Worm (Caenorhabditis elegans) whole organism, L4 larva: Measurements from ENCODE around the gene C53A5.17.

Experiments
- aly-2 ChIP-seq: sonication (generic microtip); optimal IDR thresholded peaks from 2 replicates; lab custom pipeline; 2018; ENCODE audit warnings: missing biosample characterization, missing genetic modification characterization
- ceh-28 ChIP-seq: fragments of 150-350 bp; optimal IDR thresholded peaks from 2 replicates; lab custom pipeline; 2014; ENCODE audit warnings: missing biosample characterization, missing genetic modification reagents, missing genetic modification characterization
- egl-27 ChIP-seq: sonication (generic microtip); optimal IDR thresholded peaks from 3 replicates; lab custom pipeline; 2017; ENCODE audit warnings: missing biosample characterization, missing genetic modification reagents, missing genetic modification characterization
- pqm-1 ChIP-seq: sonication (generic microtip); optimal IDR thresholded peaks from 2 replicates; lab custom pipeline; 2017; ENCODE audit warnings: missing biosample characterization, missing genetic modification characterization
- snpc-4 ChIP-seq: fragments of 150-350 bp; optimal IDR thresholded peaks from 2 replicates; lab custom pipeline; 2014; ENCODE audit warnings: missing biosample characterization, missing genetic modification characterization
- unc-39 ChIP-seq: sonication (generic microtip); optimal IDR thresholded peaks from 2 replicates; lab custom pipeline; 2017; ENCODE audit warnings: missing biosample characterization, missing genetic modification characterization
- zag-1 ChIP-seq: fragments of 150-350 bp; optimal IDR thresholded peaks from 2 replicates; lab custom pipeline; 2014; ENCODE audit warnings: missing biosample characterization, missing genetic modification characterization

DNA sequence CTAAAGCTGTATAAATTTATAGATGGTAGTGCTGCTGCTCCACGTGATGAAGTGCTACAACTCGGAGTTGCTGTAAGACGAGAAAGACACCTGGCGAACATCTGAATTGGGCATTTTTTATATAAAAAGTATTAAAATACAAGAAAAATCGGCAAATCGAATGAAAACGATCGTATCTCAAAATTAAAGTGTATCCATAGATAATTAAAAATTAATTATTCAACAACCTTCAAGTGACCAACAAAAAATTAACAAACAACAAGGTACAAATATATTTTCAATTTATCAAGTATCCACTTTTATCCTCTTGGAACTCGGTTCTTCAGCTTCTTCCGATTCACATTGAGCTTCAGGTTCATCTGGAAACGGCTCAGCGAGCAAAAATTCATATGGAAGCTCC lies 1.6 kb downstream of the C53A5.17 start, which contains the start of gene R02D5.8:
- TF ChIP-seq unc-39 (tag; lab: Kevin White, UChicago) = no peak
- no peak for TF ChIP-seq zag-1
- no peak for TF ChIP-seq pqm-1 (tag; lab: Kevin White, UChicago)
- no peak for TF ChIP-seq ceh-28
- no peak for TF ChIP-seq aly-2 (tag; lab: Kevin White, UChicago)
- no peak for TF ChIP-seq egl-27 (tag; lab: Kevin White, UChicago)
- no peak for TF ChIP-seq snpc-4 (tag; lab: Kevin White, UChicago)
